Worm (Caenorhabditis elegans): Measurements from ENCODE around the gene K09A11.1.
A peak's percentile ranks its signal among the peaks of the same experiment; 100 is the strongest.

K09A11.1 gene

ce11 chrX:13278876-13279275 lies 16.6 kb downstream of the K09A11.1 start, which contains the start of gene phf-33 (continued):
- TF ChIP-seq zim-3 (tag; optimal IDR thresholded peaks at IDR 0.05): no peak
- no peak for TF ChIP-seq pbrm-1 (GFP tag; IDR thresholded peaks at IDR 0.05)
- TF ChIP-seq ekl-4 (GFP tag; IDR thresholded peaks at IDR 0.05): no peak
- TF ChIP-seq ceh-58 (GFP tag; IDR thresholded peaks at IDR 0.05): no peak

DNA sequence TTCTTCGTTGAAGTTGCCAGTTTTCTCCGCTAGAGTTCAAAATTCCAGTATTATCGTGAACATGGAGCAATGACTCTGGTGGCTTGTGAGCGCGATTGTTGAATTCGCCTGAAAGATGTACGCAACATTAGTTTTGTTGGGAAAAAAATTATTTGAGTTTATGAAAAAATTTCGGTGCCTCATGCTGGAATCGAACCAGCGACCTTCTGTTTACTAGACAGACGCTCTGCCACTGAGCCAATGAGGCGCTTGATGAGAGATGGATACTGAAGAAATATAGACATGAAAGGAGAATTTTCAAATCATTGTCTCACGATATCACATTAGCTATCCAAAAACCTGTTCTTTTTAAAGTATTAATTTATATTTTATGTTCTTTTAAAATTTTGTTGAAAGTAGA lies 21.2 kb downstream of the K09A11.1 start:
- peak; percentile 92 for TF ChIP-seq rpc-1 (optimal IDR thresholded peaks at IDR 0.05)
- peak; percentile 97 for TF ChIP-seq rpc-1 (tag; optimal IDR thresholded peaks at IDR 0.05)
- no peak; the same call in 1 of the 2 replicates for TF ChIP-seq mcd-1 (GFP tag; IDR thresholded peaks at IDR 0.05)
- peak; percentile 12 for TF ChIP-seq chd-7 (tag; optimal IDR thresholded peaks at IDR 0.05)
- TF ChIP-seq athp-1 (tag; optimal IDR thresholded peaks at IDR 0.05): peak; percentile 23
- TF ChIP-seq madf-10 (tag; optimal IDR thresholded peaks at IDR 0.05): no peak
- no peak for TF ChIP-seq ama-1 (optimal IDR thresholded peaks at IDR 0.05)
- peak in 1 of 2 experiments; percentile 91 for TF ChIP-seq ama-1 (GFP tag; optimal IDR thresholded peaks at IDR 0.05)
- peak; percentile 2 for TF ChIP-seq snpc-1.1 (tag; optimal IDR thresholded peaks at IDR 0.05; ENCODE audit: insufficient read depth)
- TF ChIP-seq T07F8.4 (tag; optimal IDR thresholded peaks at IDR 0.05): peak; percentile 63
- TF ChIP-seq B0019.2 (GFP tag; conservative IDR thresholded peaks at IDR 0.05): no peak
- TF ChIP-seq nhr-27 (tag; optimal IDR thresholded peaks at IDR 0.05): no peak
- no peak for TF ChIP-seq ztf-28 (GFP tag; IDR thresholded peaks at IDR 0.05)
- TF ChIP-seq F52B5.7 (tag; optimal IDR thresholded peaks at IDR 0.05): peak; percentile 65
- TF ChIP-seq zim-3 (tag; optimal IDR thresholded peaks at IDR 0.05): peak; percentile 38
- TF ChIP-seq unc-130 (GFP tag; optimal IDR thresholded peaks at IDR 0.05): peak; percentile 13
- no peak for TF ChIP-seq bed-1 (GFP tag; IDR thresholded peaks at IDR 0.05)
- TF ChIP-seq mxl-1 (tag; optimal IDR thresholded peaks at IDR 0.05): peak; percentile 81
- peak; percentile 18 for TF ChIP-seq ccch-3 (GFP tag; optimal IDR thresholded peaks at IDR 0.05)
- TF ChIP-seq ztf-25 (GFP tag; IDR thresholded peaks at IDR 0.05): peak; percentile 89
- TF ChIP-seq egl-44 (GFP tag; IDR thresholded peaks at IDR 0.05): 0 out of 2 replicates have a peak, but pooled peaks have one; percentile 38
- TF ChIP-seq lin-26 (GFP tag; IDR thresholded peaks at IDR 0.05): peak; percentile 95
- TF ChIP-seq ceh-79 (tag; optimal IDR thresholded peaks at IDR 0.05): peak; percentile 17
- no peak for TF ChIP-seq K12H6.12 (tag; optimal IDR thresholded peaks at IDR 0.05)
- TF ChIP-seq T26A5.8 (tag; optimal IDR thresholded peaks at IDR 0.05): no peak
- peak; percentile 49; the same call in 1 of the 2 replicates for TF ChIP-seq Y53F4B.3 (GFP tag; IDR thresholded peaks at IDR 0.05)
- TF ChIP-seq B0261.1 (tag; optimal IDR thresholded peaks at IDR 0.05): peak; percentile 83
- peak; percentile 65 for TF ChIP-seq ztf-18 (tag; optimal IDR thresholded peaks at IDR 0.05)
- TF ChIP-seq ceh-27 (GFP tag; optimal IDR thresholded peaks at IDR 0.05): peak; percentile 1
- TF ChIP-seq attf-5 (GFP tag; optimal IDR thresholded peaks at IDR 0.05): peak; percentile 25
- TF ChIP-seq somi-1 (GFP tag; optimal IDR thresholded peaks at IDR 0.05): no peak
- 0 out of 2 replicates have a peak, but pooled peaks have one; percentile 52 for TF ChIP-seq ekl-4 (GFP tag; IDR thresholded peaks at IDR 0.05)
- TF ChIP-seq attf-3 (GFP tag; conservative IDR thresholded peaks at IDR 0.05): no peak
- peak; percentile 16 for TF ChIP-seq ztf-26 (tag; optimal IDR thresholded peaks at IDR 0.05)
- TF ChIP-seq lin-54 (GFP tag; optimal IDR thresholded peaks at IDR 0.05): no peak
- no peak for TF ChIP-seq pha-4 (tag; optimal IDR thresholded peaks at IDR 0.05)
- peak; percentile 11 for TF ChIP-seq B0035.1 (tag; optimal IDR thresholded peaks at IDR 0.05)
- TF ChIP-seq zfh-2 (GFP tag; conservative IDR thresholded peaks at IDR 0.05): no peak
- no peak for TF ChIP-seq F10E7.11 (tag; optimal IDR thresholded peaks at IDR 0.05)
- TF ChIP-seq rcor-1 (GFP tag; IDR thresholded peaks at IDR 0.05): peak; percentile 22; the same call in 1 of the 2 replicates
- peak; percentile 65 for TF ChIP-seq hmg-1.2 (GFP tag; IDR thresholded peaks at IDR 0.05)
- TF ChIP-seq hlh-12 (tag; optimal IDR thresholded peaks at IDR 0.05): no peak
- TF ChIP-seq snpc-1.3 (tag; optimal IDR thresholded peaks at IDR 0.05; ENCODE audit: insufficient read depth): no peak
- peak; percentile 85 for TF ChIP-seq die-1 (tag; optimal IDR thresholded peaks at IDR 0.05)
- TF ChIP-seq pbrm-1 (GFP tag; IDR thresholded peaks at IDR 0.05): peak; percentile 73
- no peak for TF ChIP-seq ceh-58 (GFP tag; IDR thresholded peaks at IDR 0.05)
- peak; percentile 9 for TF ChIP-seq snpc-3.4 (tag; optimal IDR thresholded peaks at IDR 0.05)

Measured in whole organism, young adult.